Worm (Caenorhabditis elegans): ENCODE data around the gene mxl-3.

mxl-3 gene

DNA sequence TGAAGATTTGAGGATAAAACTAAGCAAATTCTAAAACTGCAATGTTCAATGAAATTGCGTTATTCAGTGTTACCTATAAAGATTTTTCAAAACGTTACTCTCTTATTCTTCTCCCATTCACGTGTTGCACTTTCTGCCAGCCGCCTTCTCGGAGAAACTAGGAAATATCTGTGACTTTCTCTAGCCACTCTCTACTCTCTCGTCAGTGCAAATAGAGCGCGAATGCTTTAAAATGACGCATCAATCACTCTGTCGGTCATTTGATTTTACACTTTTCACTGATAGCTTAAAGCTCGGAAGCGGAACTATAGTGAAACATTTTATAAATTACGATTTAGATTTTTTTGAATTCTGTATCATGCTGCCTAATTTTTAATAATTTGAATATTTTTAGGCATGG lies 21.7 kb downstream of the mxl-3 start:
- TF ChIP-seq jun-1 (tag; optimal IDR thresholded peaks at IDR 0.05), result peak; percentile 83
- no peak for TF ChIP-seq fkh-2 (tag; optimal IDR thresholded peaks at IDR 0.05)
- peak; percentile 88 for TF ChIP-seq egl-5 (tag; optimal IDR thresholded peaks at IDR 0.05)
- peak; percentile 28 for TF ChIP-seq tbx-2 (tag; optimal IDR thresholded peaks at IDR 0.05)
- peak; percentile 78 for TF ChIP-seq lin-15B (tag; optimal IDR thresholded peaks at IDR 0.05)
- peak in 1 of 3 experiments; percentile 5 for TF ChIP-seq elt-3 (tag; optimal IDR thresholded peaks at IDR 0.05)
- no peak for TF ChIP-seq nhr-77 (tag; optimal IDR thresholded peaks at IDR 0.05)
- peak; percentile 70 for TF ChIP-seq unc-62 (GFP tag; optimal IDR thresholded peaks at IDR 0.05)
- no peak for TF ChIP-seq daf-12 (tag; optimal IDR thresholded peaks at IDR 0.05)
- TF ChIP-seq nhr-28 (tag; optimal IDR thresholded peaks at IDR 0.05), result no peak
- TF ChIP-seq nhr-43 (tag; optimal IDR thresholded peaks at IDR 0.05; ENCODE audit: poor library complexity, severe bottlenecking), result peak; percentile 38
- TF ChIP-seq R02D3.7 (tag; optimal IDR thresholded peaks at IDR 0.05), result peak; percentile 35
- TF ChIP-seq elt-1 (tag; optimal IDR thresholded peaks at IDR 0.05), result no peak
- peak; percentile 74 for TF ChIP-seq mml-1 (tag; optimal IDR thresholded peaks at IDR 0.05)
- TF ChIP-seq ztf-4 (tag; optimal IDR thresholded peaks at IDR 0.05), result no peak
- no peak for TF ChIP-seq aly-2 (tag; optimal IDR thresholded peaks at IDR 0.05)
- TF ChIP-seq pqm-1 (tag; optimal IDR thresholded peaks at IDR 0.05), result peak; percentile 85
- peak; percentile 59 for TF ChIP-seq ceh-28 (tag; optimal IDR thresholded peaks at IDR 0.05)
- no peak for TF ChIP-seq lsy-12 (tag; optimal IDR thresholded peaks at IDR 0.05)
- TF ChIP-seq lin-39 (tag; optimal IDR thresholded peaks at IDR 0.05), result peak; percentile 98
- no peak for TF ChIP-seq nhr-237 (tag; optimal IDR thresholded peaks at IDR 0.05)
- TF ChIP-seq snpc-4 (tag; optimal IDR thresholded peaks at IDR 0.05), result peak; percentile 64
- peak; percentile 88 for TF ChIP-seq nfya-1 (tag; optimal IDR thresholded peaks at IDR 0.05; ENCODE audit: insufficient read depth)
- TF ChIP-seq skn-1 (tag; optimal IDR thresholded peaks at IDR 0.05), result no peak
- TF ChIP-seq mdl-1 (tag; optimal IDR thresholded peaks at IDR 0.05), result peak; percentile 74
- no peak for TF ChIP-seq sea-2 (GFP tag; optimal IDR thresholded peaks at IDR 0.05)
- TF ChIP-seq ZK546.5 (tag; optimal IDR thresholded peaks at IDR 0.05), result no peak
- TF ChIP-seq zag-1 (tag; optimal IDR thresholded peaks at IDR 0.05), result no peak
- no peak for TF ChIP-seq ama-1 (optimal IDR thresholded peaks at IDR 0.05)
- no peak for TF ChIP-seq unc-39 (tag; optimal IDR thresholded peaks at IDR 0.05)
- no peak for TF ChIP-seq nhr-12 (tag; optimal IDR thresholded peaks at IDR 0.05)
- TF ChIP-seq nhr-23 (tag; optimal IDR thresholded peaks at IDR 0.05), result peak; percentile 88
- no peak for TF ChIP-seq ceh-16 (tag; optimal IDR thresholded peaks at IDR 0.05)
- TF ChIP-seq ztf-11 (tag; optimal IDR thresholded peaks at IDR 0.05), result no peak
- no peak for TF ChIP-seq egl-27 (tag; optimal IDR thresholded peaks at IDR 0.05)
- peak; percentile 24 for TF ChIP-seq fkh-10 (GFP tag; optimal IDR thresholded peaks at IDR 0.05)
- TF ChIP-seq ceh-9 (tag; optimal IDR thresholded peaks at IDR 0.05), result no peak
- TF ChIP-seq fos-1 (tag; optimal IDR thresholded peaks at IDR 0.05), result peak; percentile 92
- peak; percentile 84 for TF ChIP-seq nhr-25 (tag; optimal IDR thresholded peaks at IDR 0.05)
- no peak for TF ChIP-seq eor-1 (tag; optimal IDR thresholded peaks at IDR 0.05)
- TF ChIP-seq nhr-67 (tag; optimal IDR thresholded peaks at IDR 0.05), result no peak
- no peak for TF ChIP-seq nhr-76 (tag; optimal IDR thresholded peaks at IDR 0.05)
- TF ChIP-seq pha-4 (tag; optimal IDR thresholded peaks at IDR 0.05), result peak; percentile 77
- TF ChIP-seq elt-2 (tag; optimal IDR thresholded peaks at IDR 0.05), result peak; percentile 45
- peak; percentile 26 for TF ChIP-seq hmg-11 (tag; optimal IDR thresholded peaks at IDR 0.05)
- TF ChIP-seq nhr-11 (tag; optimal IDR thresholded peaks at IDR 0.05), result peak; percentile 52
- TF ChIP-seq ceh-82 (tag; optimal IDR thresholded peaks at IDR 0.05), result no peak

DNA sequence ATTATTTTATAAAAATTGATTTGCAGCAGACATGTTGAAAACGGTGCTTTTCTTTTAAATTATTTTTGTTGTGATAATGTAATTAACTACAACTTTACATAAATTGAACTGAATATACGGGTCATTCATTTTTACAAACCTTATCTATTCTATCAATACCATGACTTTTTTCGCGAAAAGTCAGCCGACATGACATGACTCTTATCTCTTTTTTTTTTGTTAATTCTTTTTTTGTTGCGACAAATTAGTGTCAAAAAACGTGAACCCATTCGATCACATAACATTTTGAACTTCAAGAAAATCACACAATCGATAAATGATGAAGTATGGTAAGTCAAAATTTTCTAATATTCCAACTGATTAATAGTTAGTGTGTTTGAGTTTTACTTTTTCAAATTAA lies 22.6 kb downstream of the mxl-3 start, which contains the start of gene sir-2.2:
sir-2.2 (plus strand) TSS at position 34 of the 400 bp plus-strand sequence.
- TF ChIP-seq egl-5 (tag; optimal IDR thresholded peaks at IDR 0.05) (no peak), nhr-12 (tag; optimal IDR thresholded peaks at IDR 0.05) (no peak), unc-62 (GFP tag; optimal IDR thresholded peaks at IDR 0.05) (no peak), nhr-23 (tag; optimal IDR thresholded peaks at IDR 0.05) (no peak), ama-1 (optimal IDR thresholded peaks at IDR 0.05) (no peak), pqm-1 (tag; optimal IDR thresholded peaks at IDR 0.05) (peak; percentile 50), elt-3 (tag; optimal IDR thresholded peaks at IDR 0.05) (no peak), pha-4 (tag; optimal IDR thresholded peaks at IDR 0.05) (peak; percentile 17), nhr-43 (tag; optimal IDR thresholded peaks at IDR 0.05; ENCODE audit: poor library complexity, severe bottlenecking) (peak; percentile 41), ceh-82 (tag; optimal IDR thresholded peaks at IDR 0.05) (no peak), jun-1 (tag; optimal IDR thresholded peaks at IDR 0.05) (no peak), nhr-237 (tag; optimal IDR thresholded peaks at IDR 0.05) (no peak), skn-1 (tag; optimal IDR thresholded peaks at IDR 0.05) (no peak), elt-2 (tag; optimal IDR thresholded peaks at IDR 0.05) (peak; percentile 84), zag-1 (tag; optimal IDR thresholded peaks at IDR 0.05) (no peak), ztf-4 (tag; optimal IDR thresholded peaks at IDR 0.05) (no peak)
